Worm (Caenorhabditis elegans) whole organism, mixed stage, embryonic: ENCODE data around the gene F10D7.10.

Experiments
- M03D4.4 ChIP-seq: sonication (generic microtip); optimal IDR thresholded peaks from 2 replicates; lab custom pipeline; 2017; ENCODE audit warnings: mild to moderate bottlenecking, missing genetic modification characterization, missing compliant biosample characterization
- bed-3 ChIP-seq: fragments of 200-800 bp; sonication (Bioruptor generic); optimal IDR thresholded peaks from 3 replicates; lab custom pipeline; 2018; ENCODE audit warnings: mild to moderate bottlenecking, missing genetic modification characterization, moderate library complexity, missing compliant biosample characterization
- blmp-1 ChIP-seq: fragments of 150-350 bp; optimal IDR thresholded peaks from 2 replicates; lab custom pipeline; 2014; ENCODE audit warnings: missing biosample characterization, missing genetic modification characterization
- ceh-43 ChIP-seq: fragments of 200-800 bp; sonication (Bioruptor generic); optimal IDR thresholded peaks from 2 replicates; lab custom pipeline; 2018; ENCODE audit warnings: mild to moderate bottlenecking, missing genetic modification characterization, moderate library complexity, missing compliant biosample characterization
- ceh-83 ChIP-seq: fragments of 200-800 bp; sonication (Bioruptor generic); optimal IDR thresholded peaks from 2 replicates; lab custom pipeline; 2018; ENCODE audit warnings: mild to moderate bottlenecking, missing genetic modification characterization, missing compliant biosample characterization
- ces-1 ChIP-seq: fragments of 150-350 bp; optimal IDR thresholded peaks from 2 replicates; lab custom pipeline; 2014; ENCODE audit warnings: missing biosample characterization, missing genetic modification reagents, missing genetic modification characterization
- cnd-1 ChIP-seq: fragments of 200-800 bp; sonication (Bioruptor generic); optimal IDR thresholded peaks from 2 replicates; lab custom pipeline; 2018; ENCODE audit warnings: mild to moderate bottlenecking, missing genetic modification characterization, missing compliant biosample characterization
- drap-1 ChIP-seq: fragments of 200-800 bp; sonication (Bioruptor generic); optimal IDR thresholded peaks from 3 replicates; lab custom pipeline; 2018; ENCODE audit warnings: mild to moderate bottlenecking, missing genetic modification characterization, missing compliant biosample characterization
- elt-1 ChIP-seq: sonication (generic microtip); optimal IDR thresholded peaks from 2 replicates; lab custom pipeline; 2017; ENCODE audit warnings: missing genetic modification characterization, mild to moderate bottlenecking, missing compliant biosample characterization, antibody characterized with exemption, moderate library complexity, borderline replicate concordance; ENCODE audit not compliant: insufficient read depth
- elt-3 ChIP-seq: fragments of 150-350 bp; optimal IDR thresholded peaks from 2 replicates; lab custom pipeline; 2014; ENCODE audit warnings: missing biosample characterization, missing genetic modification characterization
- flh-1 ChIP-seq: fragments of 200-800 bp; sonication (Bioruptor generic); optimal IDR thresholded peaks from 2 replicates; lab custom pipeline; 2018; ENCODE audit warnings: mild to moderate bottlenecking, missing genetic modification characterization, moderate library complexity, missing compliant biosample characterization
- ham-2 ChIP-seq: fragments of 200-800 bp; sonication (Bioruptor generic); optimal IDR thresholded peaks from 2 replicates; lab custom pipeline; 2018; ENCODE audit warnings: mild to moderate bottlenecking, missing genetic modification characterization, missing compliant biosample characterization
- lin-13 ChIP-seq: fragments of 150-350 bp; optimal IDR thresholded peaks from 2 replicates; lab custom pipeline; 2014; ENCODE audit warnings: missing biosample characterization, missing genetic modification characterization
- lin-32 ChIP-seq: fragments of 200-800 bp; sonication (Bioruptor generic); optimal IDR thresholded peaks from 2 replicates; lab custom pipeline; 2018; ENCODE audit warnings: mild to moderate bottlenecking, missing genetic modification characterization, missing compliant biosample characterization
- lsy-2 ChIP-seq: fragments of 150-350 bp; optimal IDR thresholded peaks from 2 replicates; lab custom pipeline; 2014; ENCODE audit warnings: missing biosample characterization, missing genetic modification characterization
- mab-5 ChIP-seq: fragments of 150-350 bp; optimal IDR thresholded peaks from 2 replicates; lab custom pipeline; 2014; ENCODE audit warnings: missing biosample characterization, missing genetic modification characterization
- mep-1 ChIP-seq: fragments of 150-350 bp; optimal IDR thresholded peaks from 2 replicates; lab custom pipeline; 2017; ENCODE audit warnings: missing biosample characterization, missing genetic modification reagents, missing genetic modification characterization, inconsistent platforms
- mls-2 ChIP-seq: sonication (generic microtip); optimal IDR thresholded peaks from 2 replicates; lab custom pipeline; 2016; ENCODE audit warnings: mild to moderate bottlenecking, missing genetic modification characterization, moderate library complexity, missing compliant biosample characterization
- nhr-12 ChIP-seq: fragments of 150-350 bp; optimal IDR thresholded peaks from 2 replicates; lab custom pipeline; 2014; ENCODE audit warnings: missing biosample characterization, missing genetic modification characterization
- nhr-2 ChIP-seq: fragments of 150-350 bp; optimal IDR thresholded peaks from 2 replicates; lab custom pipeline; 2014; ENCODE audit warnings: missing biosample characterization, missing genetic modification characterization
- nhr-28 ChIP-seq: fragments of 150-350 bp; optimal IDR thresholded peaks from 2 replicates; lab custom pipeline; 2014; ENCODE audit warnings: missing biosample characterization, missing genetic modification characterization
- nhr-76 ChIP-seq: sonication (generic microtip); optimal IDR thresholded peaks from 2 replicates; lab custom pipeline; 2017; ENCODE audit warnings: missing biosample characterization, missing genetic modification characterization
- pha-4 ChIP-seq: fragments of 150-350 bp; optimal IDR thresholded peaks from 2 replicates; lab custom pipeline; 2018; ENCODE audit warnings: missing biosample characterization, missing genetic modification reagents, missing genetic modification characterization
- sem-2 ChIP-seq: fragments of 200-800 bp; sonication (Bioruptor generic); optimal IDR thresholded peaks from 2 replicates; lab custom pipeline; 2018; ENCODE audit warnings: mild to moderate bottlenecking, missing genetic modification characterization, missing compliant biosample characterization
- snpc-4 ChIP-seq: fragments of 150-350 bp; optimal IDR thresholded peaks from 2 replicates; lab custom pipeline; 2014; ENCODE audit warnings: missing biosample characterization, missing genetic modification characterization
- sptf-1 ChIP-seq: sonication (generic microtip); optimal IDR thresholded peaks from 2 replicates; lab custom pipeline; 2017; ENCODE audit warnings: mild to moderate bottlenecking, missing genetic modification characterization, moderate library complexity, missing compliant biosample characterization
- tbx-8 ChIP-seq: fragments of 200-800 bp; sonication (Bioruptor generic); optimal IDR thresholded peaks from 2 replicates; lab custom pipeline; 2018; ENCODE audit warnings: mild to moderate bottlenecking, missing genetic modification characterization, moderate library complexity, missing compliant biosample characterization
- unc-120 ChIP-seq: sonication (generic microtip); optimal IDR thresholded peaks from 2 replicates; lab custom pipeline; 2017; ENCODE audit warnings: missing genetic modification characterization, missing compliant biosample characterization; ENCODE audit not compliant: poor library complexity, severe bottlenecking
- unc-39 ChIP-seq: fragments of 150-350 bp; optimal IDR thresholded peaks from 2 replicates; lab custom pipeline; 2014; ENCODE audit warnings: missing biosample characterization, missing genetic modification characterization
- unc-62 ChIP-seq: fragments of 150-350 bp; optimal IDR thresholded peaks from 2 replicates; lab custom pipeline; 2014; ENCODE audit warnings: missing biosample characterization, missing genetic modification reagents, missing genetic modification characterization
- zip-8 ChIP-seq: fragments of 150-350 bp; optimal IDR thresholded peaks from 2 replicates; lab custom pipeline; 2014; ENCODE audit warnings: missing biosample characterization, missing genetic modification characterization
- ztf-11 ChIP-seq: fragments of 150-350 bp; optimal IDR thresholded peaks from 2 replicates; lab custom pipeline; 2014; ENCODE audit warnings: missing biosample characterization, missing genetic modification characterization

F10D7.10 gene

DNA sequence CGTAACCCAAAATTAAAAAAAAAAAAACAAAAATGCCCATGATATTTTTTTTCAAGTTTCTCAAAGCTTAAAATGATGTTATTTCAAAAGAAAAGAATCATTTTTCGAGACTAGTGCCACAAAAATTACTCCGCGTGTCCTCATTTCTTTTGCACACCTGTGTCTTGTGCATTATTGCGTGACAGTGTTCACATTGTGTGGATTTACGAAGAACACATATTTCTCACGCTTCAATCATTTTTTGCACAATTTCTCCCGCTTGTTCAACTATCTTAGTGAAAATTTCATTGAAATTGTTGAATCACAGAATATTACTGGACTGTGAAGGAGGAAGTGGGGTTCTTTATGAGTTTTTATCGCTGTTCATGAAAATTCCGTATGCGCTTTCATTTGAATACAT is 29.3 kb upstream of the F10D7.10 start:
- TF ChIP-seq flh-1 (GFP tag; lab: Kevin White, UChicago), result no peak
- no peak for TF ChIP-seq lin-13 (tag; lab: Kevin White, UChicago)
- no peak for TF ChIP-seq sem-2 (GFP tag; lab: Kevin White, UChicago)
- TF ChIP-seq elt-1 (tag; lab: Kevin White, UChicago), result no peak
- no peak for TF ChIP-seq ces-1 (GFP tag; lab: Kevin White, UChicago)
- TF ChIP-seq ceh-43 (GFP tag; lab: Kevin White, UChicago), result no peak
- TF ChIP-seq pha-4 (tag; lab: Kevin White, UChicago), result no peak
- TF ChIP-seq sptf-1, result no peak
- no peak for TF ChIP-seq snpc-4 (tag; lab: Kevin White, UChicago)
- no peak for TF ChIP-seq nhr-76
- no peak for TF ChIP-seq unc-39 (tag; lab: Kevin White, UChicago)
- TF ChIP-seq unc-62 (GFP tag; lab: Kevin White, UChicago), result no peak
- no peak for TF ChIP-seq elt-3 (tag; lab: Kevin White, UChicago)
- TF ChIP-seq lsy-2 (tag; lab: Kevin White, UChicago), result no peak
- TF ChIP-seq ceh-83 (GFP tag; lab: Kevin White, UChicago), result no peak

DNA sequence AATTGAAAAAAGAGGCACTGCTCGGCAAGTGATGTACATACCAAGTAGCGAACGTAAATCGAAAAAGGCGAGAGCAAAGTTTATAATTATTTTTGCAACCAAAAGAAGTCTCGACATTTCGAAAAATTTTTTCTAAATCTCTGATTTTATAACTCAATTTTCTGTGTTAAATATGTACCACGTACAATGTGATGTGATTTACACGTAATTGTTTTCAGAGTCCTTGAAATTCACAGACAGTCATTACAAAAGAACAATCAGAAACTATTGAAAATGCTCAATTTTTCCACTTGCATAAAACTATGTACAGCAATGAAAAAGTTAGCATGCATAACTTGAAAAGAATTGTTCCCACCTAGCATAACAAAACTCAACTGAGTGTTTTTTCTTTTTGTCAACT is 23.5 kb upstream of the F10D7.10 start:
- no peak for TF ChIP-seq pha-4 (tag; lab: Kevin White, UChicago)
- TF ChIP-seq tbx-8 (GFP tag; lab: Kevin White, UChicago), result no peak
- no peak for TF ChIP-seq mep-1 (tag; lab: Kevin White, UChicago)
- no peak for TF ChIP-seq mab-5 (tag; lab: Kevin White, UChicago)
- TF ChIP-seq lin-32 (GFP tag; lab: Kevin White, UChicago), result no peak
- TF ChIP-seq zip-8 (tag; lab: Kevin White, UChicago), result no peak
- TF ChIP-seq drap-1 (GFP tag; lab: Kevin White, UChicago), result no peak
- TF ChIP-seq unc-120 (tag; lab: Kevin White, UChicago), result no peak
- no peak for TF ChIP-seq nhr-2 (tag; lab: Kevin White, UChicago)
- TF ChIP-seq ceh-83 (GFP tag; lab: Kevin White, UChicago), result no peak
- TF ChIP-seq cnd-1 (tag; lab: Kevin White, UChicago), result no peak

DNA sequence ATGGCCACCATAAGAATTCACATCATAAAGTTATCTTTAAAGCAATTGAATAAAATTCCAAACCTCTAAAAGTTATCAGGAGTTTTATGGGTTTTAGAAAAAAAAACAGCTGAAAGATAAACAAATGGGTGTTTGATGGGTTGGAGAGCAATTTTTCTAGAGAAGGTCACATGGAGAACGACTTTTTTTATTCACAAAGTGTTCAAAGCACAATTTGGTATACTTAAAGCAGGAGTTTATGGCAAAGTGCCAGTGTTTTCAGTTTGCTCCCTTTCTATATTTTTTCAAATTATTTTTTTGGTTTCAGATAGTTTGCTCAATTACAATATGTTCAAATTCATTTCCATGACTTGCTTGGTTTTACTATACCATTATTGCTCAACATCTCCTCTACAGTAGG is 21.7 kb upstream of the F10D7.10 start, which contains the start of gene F11C7.6:
TSS of gene F11C7.6 (plus strand) at position 301 of the 400 bp plus-strand sequence.
- no peak for TF ChIP-seq lin-32 (GFP tag; lab: Kevin White, UChicago)
- TF ChIP-seq elt-1 (tag; lab: Kevin White, UChicago), result no peak
- TF ChIP-seq cnd-1 (tag; lab: Kevin White, UChicago), result no peak
- no peak for TF ChIP-seq nhr-12

DNA sequence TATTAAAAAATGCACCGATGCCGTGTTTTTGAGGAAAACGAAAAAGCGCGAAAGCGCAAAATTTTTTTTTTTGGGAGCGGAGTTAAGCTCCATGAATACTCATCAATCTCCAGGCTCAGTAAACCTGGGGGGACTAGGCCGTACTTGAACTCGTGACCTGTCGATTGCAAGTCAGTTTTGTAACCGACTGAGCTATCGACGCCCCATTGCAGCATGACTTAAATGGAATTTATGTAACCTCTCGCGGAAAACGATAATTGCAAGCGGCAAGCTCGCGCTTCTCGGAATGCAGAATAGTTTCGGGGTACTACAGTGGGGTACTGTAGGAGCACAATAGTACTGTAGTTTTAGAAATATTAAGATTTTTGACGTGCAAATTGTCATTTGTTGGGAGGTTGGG is 20.9 kb upstream of the F10D7.10 start:
- TF ChIP-seq snpc-4 (tag; lab: Kevin White, UChicago), result no peak
- no peak for TF ChIP-seq ceh-43 (GFP tag; lab: Kevin White, UChicago)
- no peak for TF ChIP-seq nhr-12
- no peak for TF ChIP-seq nhr-76
- TF ChIP-seq tbx-8 (GFP tag; lab: Kevin White, UChicago), result no peak
- no peak for TF ChIP-seq mls-2 (tag; lab: Kevin White, UChicago)
- TF ChIP-seq bed-3 (GFP tag; lab: Kevin White, UChicago), result no peak

DNA sequence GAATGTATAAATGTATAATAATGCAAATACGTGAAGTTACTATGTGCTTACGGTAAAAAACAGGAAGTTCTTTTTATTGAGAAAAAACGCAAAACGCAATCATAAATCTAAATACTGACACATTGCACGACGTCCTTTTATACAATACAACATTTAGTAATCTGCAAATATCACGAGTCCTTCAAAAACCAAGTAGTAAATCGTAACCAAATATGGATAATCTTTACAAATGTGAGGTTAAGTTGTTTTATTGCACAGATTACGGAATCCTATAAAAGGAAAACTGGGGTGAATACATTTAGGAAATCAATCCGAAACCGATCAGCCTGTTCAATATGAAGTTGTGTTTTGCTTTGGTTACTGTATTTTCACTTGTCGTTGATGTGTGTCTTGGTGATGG is 18.7 kb upstream of the F10D7.10 start, which contains the start of gene F11C7.7:
TSS of gene F11C7.7 (plus strand) at position 301 of the 400 bp plus-strand sequence.
- no peak for TF ChIP-seq ztf-11 (tag; lab: Kevin White, UChicago)
- no peak for TF ChIP-seq mab-5 (tag; lab: Kevin White, UChicago)
- TF ChIP-seq snpc-4 (tag; lab: Kevin White, UChicago), result no peak
- no peak for TF ChIP-seq blmp-1 (tag; lab: Kevin White, UChicago)
- no peak for TF ChIP-seq lin-13 (tag; lab: Kevin White, UChicago)
- TF ChIP-seq cnd-1 (tag; lab: Kevin White, UChicago), result no peak
- TF ChIP-seq flh-1 (GFP tag; lab: Kevin White, UChicago), result no peak
- no peak for TF ChIP-seq mls-2 (tag; lab: Kevin White, UChicago)
- TF ChIP-seq unc-39 (tag; lab: Kevin White, UChicago), result no peak
- no peak for TF ChIP-seq ham-2
- no peak for TF ChIP-seq drap-1 (GFP tag; lab: Kevin White, UChicago)
- no peak for TF ChIP-seq nhr-28
- no peak for TF ChIP-seq tbx-8 (GFP tag; lab: Kevin White, UChicago)
- no peak for TF ChIP-seq ces-1 (GFP tag; lab: Kevin White, UChicago)
- no peak for TF ChIP-seq M03D4.4 (tag; lab: Kevin White, UChicago)
- no peak for TF ChIP-seq bed-3 (GFP tag; lab: Kevin White, UChicago)
- TF ChIP-seq mep-1 (tag; lab: Kevin White, UChicago), result no peak
